Fruit fly (Drosophila melanogaster) whole organism, prepupa: ENCODE results near the gene CG6770.

ENCODE experiments used
- Blimp-1 ChIP-seq: fragments of 200-800 bp; sonication (Bioruptor generic); optimal IDR thresholded peaks from 3 replicates; lab custom pipeline; 2017; ENCODE audit warnings: missing biosample characterization, missing genetic modification characterization, mild to moderate bottlenecking, moderate library complexity, missing genetic modification reagents
- CG10669 ChIP-seq: fragments of 200-800 bp; sonication (Bioruptor generic); optimal IDR thresholded peaks from 3 replicates; lab custom pipeline; 2018; ENCODE audit warnings: missing biosample characterization, mild to moderate bottlenecking, missing genetic modification characterization, moderate library complexity
- CG11762 ChIP-seq: fragments of 200-800 bp; sonication (Bioruptor generic); optimal IDR thresholded peaks from 3 replicates; lab custom pipeline; 2016; ENCODE audit warnings: missing biosample characterization, missing genetic modification characterization; ENCODE audit not compliant: insufficient read depth
- CG15336 ChIP-seq: fragments of 200-800 bp; sonication (Bioruptor generic); IDR thresholded peaks from 2 replicates; pipeline ENCODE4 v1.3.6; 2022; ENCODE audit warnings: missing biosample characterization, missing genetic modification characterization
- CG1621 ChIP-seq: fragments of 200-800 bp; sonication (Bioruptor generic); optimal IDR thresholded peaks from 3 replicates; lab custom pipeline; 2018; ENCODE audit warnings: missing biosample characterization, mild to moderate bottlenecking, missing genetic modification characterization
- CG16779 ChIP-seq: fragments of 200-800 bp; sonication (Bioruptor generic); optimal IDR thresholded peaks from 3 replicates; lab custom pipeline; 2017; ENCODE audit warnings: missing biosample characterization, mild to moderate bottlenecking, missing genetic modification characterization
- CG3032 ChIP-seq: fragments of 200-800 bp; optimal IDR thresholded peaks from 2 replicates; lab custom pipeline; 2019; ENCODE audit warnings: missing biosample characterization, mild to moderate bottlenecking, missing genetic modification characterization, moderate library complexity
- CG31627 ChIP-seq: fragments of 200-800 bp; sonication (Bioruptor generic); optimal IDR thresholded peaks from 3 replicates; lab custom pipeline; 2016; ENCODE audit warnings: missing biosample characterization, missing genetic modification characterization
- CG32006 ChIP-seq: fragments of 200-800 bp; sonication (Bioruptor generic); optimal IDR thresholded peaks from 3 replicates; lab custom pipeline; 2017; ENCODE audit warnings: missing biosample characterization, mild to moderate bottlenecking, missing genetic modification characterization
- CG34406 ChIP-seq: fragments of 200-800 bp; sonication (Bioruptor generic); optimal IDR thresholded peaks from 3 replicates; lab custom pipeline; 2016; ENCODE audit warnings: missing biosample characterization, missing genetic modification characterization
- CG4318 ChIP-seq: fragments of 200-800 bp; sonication (Bioruptor generic); optimal IDR thresholded peaks from 3 replicates; lab custom pipeline; 2017; ENCODE audit warnings: missing biosample characterization, mild to moderate bottlenecking, missing genetic modification characterization
- CG6163 ChIP-seq: fragments of 200-800 bp; sonication (Bioruptor generic); IDR thresholded peaks from 3 replicates; pipeline ENCODE4 v1.3.6; 2022; ENCODE audit warnings: missing biosample characterization, missing genetic modification characterization
- CG6792 ChIP-seq: fragments of 200-800 bp; sonication (Bioruptor generic); optimal IDR thresholded peaks from 3 replicates; lab custom pipeline; 2016; ENCODE audit warnings: missing biosample characterization, missing genetic modification characterization
- CG6854 ChIP-seq: fragments of 200-800 bp; sonication (Bioruptor generic); optimal IDR thresholded peaks from 2 replicates; lab custom pipeline; 2017; ENCODE audit warnings: missing biosample characterization, mild to moderate bottlenecking, missing genetic modification characterization
- CG7368 ChIP-seq: fragments of 200-800 bp; sonication (Bioruptor generic); optimal IDR thresholded peaks from 3 replicates; lab custom pipeline; 2016; ENCODE audit warnings: missing biosample characterization, missing genetic modification characterization
- CG8119 ChIP-seq: fragments of 200-800 bp; sonication (Bioruptor generic); IDR thresholded peaks from 3 replicates; pipeline ENCODE4 v1.3.6; 2022; ENCODE audit warnings: missing biosample characterization, missing genetic modification characterization
- CG8319 ChIP-seq: fragments of 200-800 bp; sonication (Bioruptor generic); optimal IDR thresholded peaks from 3 replicates; lab custom pipeline; 2016; ENCODE audit warnings: missing biosample characterization, missing genetic modification characterization
- CG9139 ChIP-seq: fragments of 200-800 bp; sonication (Bioruptor generic); optimal IDR thresholded peaks from 3 replicates; lab custom pipeline; 2017; ENCODE audit warnings: missing biosample characterization, mild to moderate bottlenecking, missing genetic modification characterization
- Eip78C ChIP-seq: fragments of 200-800 bp; sonication (Bioruptor generic); peaks from one replicate; lab custom pipeline; 2016; ENCODE audit warnings: missing biosample characterization, missing genetic modification characterization
- Eip93F ChIP-seq: fragments of 200-800 bp; sonication (Bioruptor generic); optimal IDR thresholded peaks from 2 replicates; lab custom pipeline; 2016; ENCODE audit warnings: missing biosample characterization, mild to moderate bottlenecking, missing genetic modification characterization
- Ets21C ChIP-seq: fragments of 200-800 bp; sonication (Bioruptor generic); optimal IDR thresholded peaks from 3 replicates; lab custom pipeline; 2016; ENCODE audit warnings: missing biosample characterization, missing genetic modification characterization
- Ets96B ChIP-seq: fragments of 200-800 bp; optimal IDR thresholded peaks from 2 replicates; lab custom pipeline; 2019; ENCODE audit warnings: missing biosample characterization, mild to moderate bottlenecking, missing genetic modification characterization, moderate library complexity
- Hr38 ChIP-seq: sonication (Bioruptor generic); optimal IDR thresholded peaks from 2 replicates; lab custom pipeline; 2016; ENCODE audit warnings: missing biosample characterization, missing genetic modification characterization
- Hr4 ChIP-seq: fragments of 200-800 bp; sonication (Bioruptor generic); optimal IDR thresholded peaks from 3 replicates; lab custom pipeline; 2016; ENCODE audit warnings: missing biosample characterization, missing genetic modification characterization
- Lpt ChIP-seq: fragments of 200-800 bp; sonication (Bioruptor generic); optimal IDR thresholded peaks from 3 replicates; lab custom pipeline; 2016; ENCODE audit warnings: missing biosample characterization, missing genetic modification characterization
- Met ChIP-seq: fragments of 200-800 bp; sonication (Bioruptor generic); optimal IDR thresholded peaks from 3 replicates; lab custom pipeline; 2016; ENCODE audit warnings: missing biosample characterization, missing genetic modification characterization
- OdsH ChIP-seq: fragments of 200-800 bp; sonication (Bioruptor generic); optimal IDR thresholded peaks from 3 replicates; lab custom pipeline; 2016; ENCODE audit warnings: missing biosample characterization, missing genetic modification characterization
- Smox ChIP-seq: fragments of 200-800 bp; sonication (Bioruptor generic); optimal IDR thresholded peaks from 3 replicates; lab custom pipeline; 2016; ENCODE audit warnings: missing biosample characterization, missing genetic modification characterization
- Sox102F ChIP-seq: fragments of 200-800 bp; sonication (Bioruptor generic); optimal IDR thresholded peaks from 2 replicates; lab custom pipeline; 2016; ENCODE audit warnings: missing biosample characterization, mild to moderate bottlenecking, missing genetic modification characterization
- Sox14 ChIP-seq: fragments of 200-800 bp; sonication (Bioruptor generic); optimal IDR thresholded peaks from 3 replicates; lab custom pipeline; 2016; ENCODE audit warnings: missing biosample characterization, missing genetic modification characterization
- Sox15 ChIP-seq: fragments of 200-800 bp; sonication (Bioruptor generic); optimal IDR thresholded peaks from 3 replicates; lab custom pipeline; 2016; ENCODE audit warnings: missing biosample characterization, missing genetic modification characterization
- acj6 ChIP-seq: fragments of 200-800 bp; sonication (Bioruptor generic); optimal IDR thresholded peaks from 3 replicates; lab custom pipeline; 2016; ENCODE audit warnings: missing biosample characterization, missing genetic modification characterization
- dac ChIP-seq: fragments of 200-800 bp; sonication (Bioruptor generic); optimal IDR thresholded peaks from 2 replicates; lab custom pipeline; 2017; ENCODE audit warnings: missing biosample characterization, mild to moderate bottlenecking, missing genetic modification characterization
- dsx ChIP-seq: fragments of 200-800 bp; optimal IDR thresholded peaks from 3 replicates; lab custom pipeline; 2019; ENCODE audit warnings: missing biosample characterization, mild to moderate bottlenecking, missing genetic modification characterization, moderate library complexity; ENCODE audit not compliant: poor library complexity, severe bottlenecking
- eg ChIP-seq: fragments of 200-800 bp; sonication (Bioruptor generic); IDR thresholded peaks from 3 replicates; pipeline ENCODE4 v1.3.6; 2022; ENCODE audit warnings: missing biosample characterization, missing genetic modification characterization
- esn ChIP-seq: fragments of 200-800 bp; sonication (Bioruptor generic); optimal IDR thresholded peaks from 2 replicates; lab custom pipeline; 2016; ENCODE audit warnings: missing biosample characterization, mild to moderate bottlenecking, missing genetic modification characterization, moderate library complexity
- fd59A ChIP-seq: fragments of 200-800 bp; sonication (Bioruptor generic); optimal IDR thresholded peaks from 2 replicates; lab custom pipeline; 2017; ENCODE audit warnings: missing biosample characterization, mild to moderate bottlenecking, missing genetic modification characterization, missing genetic modification reagents
- fd85E ChIP-seq: fragments of 200-800 bp; sonication (Bioruptor generic); optimal IDR thresholded peaks from 3 replicates; lab custom pipeline; 2016; ENCODE audit warnings: missing biosample characterization, missing genetic modification characterization
- fkh ChIP-seq: fragments of 200-800 bp; sonication (Bioruptor generic); optimal IDR thresholded peaks from 3 replicates; lab custom pipeline; 2017; ENCODE audit warnings: missing biosample characterization, mild to moderate bottlenecking, missing genetic modification characterization, moderate library complexity
- lz ChIP-seq: fragments of 200-800 bp; sonication (Bioruptor generic); optimal IDR thresholded peaks from 3 replicates; lab custom pipeline; 2016; ENCODE audit warnings: missing biosample characterization, missing genetic modification characterization
- net ChIP-seq: fragments of 200-800 bp; sonication (Bioruptor generic); optimal IDR thresholded peaks from 3 replicates; lab custom pipeline; 2016; ENCODE audit warnings: missing biosample characterization, missing genetic modification characterization
- salr ChIP-seq, 2 experiments: fragments of 200-800 bp; sonication (Bioruptor generic); optimal IDR thresholded peaks; 3 replicates each; lab custom pipeline; 2016 to 2018; ENCODE audit warnings: missing biosample characterization in 2 of 2, missing genetic modification characterization in 2 of 2, mild to moderate bottlenecking in 1 of 2
- ss ChIP-seq, 2 experiments: fragments of 200-800 bp; sonication (Bioruptor generic); optimal IDR thresholded peaks; 2 replicates in 1 of 2; 3 replicates in 1 of 2; lab custom pipeline; 2017 to 2018; ENCODE audit warnings: mild to moderate bottlenecking in 2 of 2, missing biosample characterization in 2 of 2, missing genetic modification characterization in 2 of 2, moderate library complexity in 1 of 2
- svp ChIP-seq: fragments of 200-800 bp; sonication (Bioruptor generic); peaks from one replicate; lab custom pipeline; 2016; ENCODE audit warnings: missing biosample characterization, missing genetic modification characterization
- topi ChIP-seq: fragments of 200-800 bp; sonication (Bioruptor generic); optimal IDR thresholded peaks from 3 replicates; lab custom pipeline; 2016; ENCODE audit warnings: missing biosample characterization, missing genetic modification characterization
- vri ChIP-seq: fragments of 200-800 bp; sonication (Bioruptor generic); optimal IDR thresholded peaks from 3 replicates; lab custom pipeline; 2016; ENCODE audit warnings: missing biosample characterization, mild to moderate bottlenecking, missing genetic modification characterization

CG6770 gene

dm6 chr2L:12007331-12007791 lies 38.6 kb downstream of the CG6770 start (continued):
- no peak for TF ChIP-seq CG6163
- TF ChIP-seq CG6792 (GFP tag; lab: Kevin White, UChicago) = peak; percentile 7
- TF ChIP-seq esn (GFP tag; lab: Kevin White, UChicago) = peak; percentile 53
- TF ChIP-seq lz (GFP tag; lab: Kevin White, UChicago) = peak; percentile 49
- TF ChIP-seq CG1621 (tag; lab: Kevin White, UChicago) = peak; percentile 80
- peak; percentile 66 for TF ChIP-seq CG3032
- peak; percentile 27 for TF ChIP-seq fd59A (GFP tag; lab: Kevin White, UChicago)
- TF ChIP-seq dac (GFP tag; lab: Kevin White, UChicago) = peak; percentile 42
- TF ChIP-seq OdsH (GFP tag; lab: Kevin White, UChicago) = peak; percentile 24
- TF ChIP-seq CG15336 (GFP tag; lab: Robert Waterston, UW) = no peak
- no peak for TF ChIP-seq CG8119 (GFP tag; lab: Robert Waterston, UW)
- peak; percentile 68 for TF ChIP-seq Sox102F
- TF ChIP-seq CG11762 (GFP tag; lab: Kevin White, UChicago) = no peak
- TF ChIP-seq Sox15 (GFP tag; lab: Kevin White, UChicago) = no peak

dm6 chr2L:12006397-12007330 lies 39.3 kb downstream of the CG6770 start:
- TF ChIP-seq CG6854 (GFP tag; lab: Kevin White, UChicago) (no peak), Lpt (peak; percentile 76), Eip78C (GFP tag; lab: Kevin White, UChicago) (peak; percentile 96), Ets96B (tag; lab: Kevin White, UChicago) (peak; percentile 95), CG7368 (GFP tag; lab: Kevin White, UChicago) (peak; percentile 81), Hr38 (GFP tag; lab: Kevin White, UChicago) (no peak), CG9139 (GFP tag; lab: Kevin White, UChicago) (peak; percentile 87), fkh (peak; percentile 97), vri (no peak), CG10669 (peak; percentile 86), CG3032 (peak; percentile 95), CG32006 (GFP tag; lab: Kevin White, UChicago) (peak; percentile 93), eg (GFP tag; lab: Robert Waterston, UW) (no peak), Met (GFP tag; lab: Kevin White, UChicago) (peak; percentile 74), CG1621 (tag; lab: Kevin White, UChicago) (no peak), CG4318 (GFP tag; lab: Kevin White, UChicago) (peak; percentile 86), CG6792 (GFP tag; lab: Kevin White, UChicago) (peak; percentile 85), CG34406 (GFP tag; lab: Kevin White, UChicago) (peak; percentile 91), fd85E (peak; percentile 14), CG8119 (GFP tag; lab: Robert Waterston, UW) (no peak), CG15336 (GFP tag; lab: Robert Waterston, UW) (no peak), Sox14 (GFP tag; lab: Kevin White, UChicago) (peak; percentile 59), lz (GFP tag; lab: Kevin White, UChicago) (peak; percentile 77), Sox15 (GFP tag; lab: Kevin White, UChicago) (peak; percentile 78), CG8319 (GFP tag; lab: Kevin White, UChicago) (peak; percentile 76), salr (GFP tag; optimal IDR thresholded peaks at IDR 0.05; lab: Kevin White, UChicago) (peak; percentile 24 to 94), OdsH (GFP tag; lab: Kevin White, UChicago) (peak; percentile 90), topi (GFP tag; lab: Kevin White, UChicago) (peak; percentile 79), CG16779 (tag; lab: Kevin White, UChicago) (peak; percentile 88), acj6 (peak; percentile 88), Ets21C (peak; percentile 59), Eip93F (no peak), Hr4 (GFP tag; lab: Kevin White, UChicago) (peak; percentile 69), ss (GFP tag; optimal IDR thresholded peaks at IDR 0.05; lab: Kevin White, UChicago) (peak; percentile 91 to 96), dsx (peak; percentile 80), Blimp-1 (GFP tag; lab: Kevin White, UChicago) (peak; percentile 97), Smox (peak; percentile 72), CG31627 (GFP tag; lab: Kevin White, UChicago) (peak; percentile 75), dac (GFP tag; lab: Kevin White, UChicago) (peak; percentile 57), svp (peak; percentile 98), net (GFP tag; lab: Kevin White, UChicago) (peak; percentile 82)
